Worm (Caenorhabditis elegans) whole organism, L3 larva: Measurements from ENCODE around the gene R09B5.11.

ENCODE experiments used
- R02D3.7 ChIP-seq: fragments of 150-350 bp; optimal IDR thresholded peaks from 2 replicates; lab custom pipeline; 2014; ENCODE audit warnings: missing biosample characterization, missing genetic modification characterization
- ZK546.5 ChIP-seq: sonication (generic microtip); optimal IDR thresholded peaks from 2 replicates; lab custom pipeline; 2017; ENCODE audit warnings: missing biosample characterization, missing genetic modification characterization
- aly-2 ChIP-seq: fragments of 150-350 bp; optimal IDR thresholded peaks from 2 replicates; lab custom pipeline; 2014; ENCODE audit warnings: missing biosample characterization, missing genetic modification characterization
- ama-1 ChIP-seq: fragments of 150-350 bp; optimal IDR thresholded peaks from 2 replicates; lab custom pipeline; 2018
- ceh-16 ChIP-seq: sonication (generic microtip); optimal IDR thresholded peaks from 2 replicates; lab custom pipeline; 2017; ENCODE audit warnings: missing biosample characterization, missing genetic modification characterization
- ceh-28 ChIP-seq: fragments of 150-350 bp; optimal IDR thresholded peaks from 2 replicates; lab custom pipeline; 2014; ENCODE audit warnings: missing biosample characterization, missing genetic modification reagents, missing genetic modification characterization
- ceh-82 ChIP-seq: fragments of 150-350 bp; optimal IDR thresholded peaks from 2 replicates; lab custom pipeline; 2014; ENCODE audit warnings: missing biosample characterization, missing genetic modification characterization
- ceh-9 ChIP-seq: sonication (generic microtip); optimal IDR thresholded peaks from 2 replicates; lab custom pipeline; 2018; ENCODE audit warnings: missing biosample characterization, missing genetic modification characterization
- daf-12 ChIP-seq: fragments of 150-350 bp; optimal IDR thresholded peaks from 2 replicates; lab custom pipeline; 2014; ENCODE audit warnings: missing biosample characterization, missing genetic modification reagents, missing genetic modification characterization
- egl-27 ChIP-seq: sonication (generic microtip); optimal IDR thresholded peaks from 4 replicates; lab custom pipeline; 2017; ENCODE audit warnings: missing biosample characterization, missing genetic modification reagents, missing genetic modification characterization
- elt-2 ChIP-seq: sonication (generic microtip); optimal IDR thresholded peaks from 2 replicates; lab custom pipeline; 2016; ENCODE audit warnings: missing genetic modification reagents, mild to moderate bottlenecking, missing genetic modification characterization, missing compliant biosample characterization
- fkh-2 ChIP-seq: fragments of 150-350 bp; optimal IDR thresholded peaks from 2 replicates; lab custom pipeline; 2014; ENCODE audit warnings: missing biosample characterization, missing genetic modification reagents, missing genetic modification characterization
- hmg-11 ChIP-seq: sonication (generic microtip); optimal IDR thresholded peaks from 2 replicates; lab custom pipeline; 2016; ENCODE audit warnings: missing genetic modification characterization, missing compliant biosample characterization
- lin-39 ChIP-seq: fragments of 150-350 bp; optimal IDR thresholded peaks from 2 replicates; lab custom pipeline; 2018; ENCODE audit warnings: missing biosample characterization, missing genetic modification reagents, missing genetic modification characterization
- lsy-12 ChIP-seq: sonication (generic microtip); optimal IDR thresholded peaks from 2 replicates; lab custom pipeline; 2016; ENCODE audit warnings: mild to moderate bottlenecking, missing genetic modification characterization, missing compliant biosample characterization
- mdl-1 ChIP-seq: fragments of 150-350 bp; optimal IDR thresholded peaks from 2 replicates; lab custom pipeline; 2014; ENCODE audit warnings: missing biosample characterization, missing genetic modification characterization
- mml-1 ChIP-seq: fragments of 150-350 bp; sonication (generic microtip); optimal IDR thresholded peaks from 3 replicates; lab custom pipeline; 2014; ENCODE audit warnings: missing biosample characterization, missing genetic modification characterization
- nfya-1 ChIP-seq: sonication (generic microtip); optimal IDR thresholded peaks from 2 replicates; lab custom pipeline; 2017; ENCODE audit warnings: missing genetic modification characterization, mild to moderate bottlenecking, missing compliant biosample characterization, antibody characterized with exemption, moderate library complexity; ENCODE audit not compliant: insufficient read depth
- nhr-28 ChIP-seq: fragments of 150-350 bp; optimal IDR thresholded peaks from 2 replicates; lab custom pipeline; 2014; ENCODE audit warnings: missing biosample characterization, missing genetic modification characterization
- nhr-43 ChIP-seq: sonication (generic microtip); optimal IDR thresholded peaks from 2 replicates; lab custom pipeline; 2016; ENCODE audit warnings: mild to moderate bottlenecking, missing genetic modification characterization, missing compliant biosample characterization; ENCODE audit not compliant: poor library complexity, severe bottlenecking
- nhr-67 ChIP-seq: fragments of 150-350 bp; optimal IDR thresholded peaks from 2 replicates; lab custom pipeline; 2014; ENCODE audit warnings: missing biosample characterization, missing genetic modification characterization
- nhr-77 ChIP-seq: fragments of 150-350 bp; optimal IDR thresholded peaks from 2 replicates; lab custom pipeline; 2014; ENCODE audit warnings: missing biosample characterization, missing genetic modification characterization
- pha-4 ChIP-seq: fragments of 150-350 bp; optimal IDR thresholded peaks from 2 replicates; lab custom pipeline; 2014; ENCODE audit warnings: missing biosample characterization, missing genetic modification reagents, missing genetic modification characterization
- pqm-1 ChIP-seq: fragments of 150-350 bp; optimal IDR thresholded peaks from 2 replicates; lab custom pipeline; 2017; ENCODE audit warnings: missing biosample characterization, missing genetic modification characterization, inconsistent platforms
- skn-1 ChIP-seq: fragments of 150-350 bp; optimal IDR thresholded peaks from 2 replicates; lab custom pipeline; 2014; ENCODE audit warnings: missing biosample characterization, missing genetic modification characterization
- tbx-2 ChIP-seq: sonication (generic microtip); optimal IDR thresholded peaks from 2 replicates; lab custom pipeline; 2016; ENCODE audit warnings: mild to moderate bottlenecking, missing genetic modification characterization, missing compliant biosample characterization
- unc-39 ChIP-seq: sonication (generic microtip); optimal IDR thresholded peaks from 4 replicates; lab custom pipeline; 2017; ENCODE audit warnings: missing biosample characterization, missing genetic modification characterization
- ztf-11 ChIP-seq: fragments of 150-350 bp; optimal IDR thresholded peaks from 2 replicates; lab custom pipeline; 2014; ENCODE audit warnings: missing biosample characterization, missing genetic modification characterization
- ztf-4 ChIP-seq: fragments of 150-350 bp; optimal IDR thresholded peaks from 2 replicates; lab custom pipeline; 2014; ENCODE audit warnings: missing biosample characterization, missing genetic modification characterization

Gene R09B5.11

ce11 chrV:1414615-1415433 lies 24.2 kb upstream of the R09B5.11 start:
- TF ChIP-seq tbx-2 (tag; lab: Kevin White, UChicago) (no peak), elt-2 (tag; lab: Kevin White, UChicago) (peak; percentile 81), mml-1 (tag; lab: Kevin White, UChicago) (no peak), pqm-1 (tag; lab: Kevin White, UChicago) (peak; percentile 42), ceh-9 (tag; lab: Kevin White, UChicago) (no peak), egl-27 (tag; lab: Kevin White, UChicago) (no peak), mdl-1 (tag; lab: Kevin White, UChicago) (no peak)

- TF ChIP-seq hmg-11 (tag; lab: Kevin White, UChicago) (no peak), lsy-12 (tag; lab: Kevin White, UChicago) (no peak), nhr-28 (no peak), ceh-28 (tag; lab: Kevin White, UChicago) (no peak)
Measured at ce11 chrV:1416154-1416553, 22.9 kb upstream of the R09B5.11 start.

ce11 chrV:1422269-1422668 lies 16.7 kb upstream of the R09B5.11 start:
- TF ChIP-seq nfya-1 (no peak), elt-2 (tag; lab: Kevin White, UChicago) (no peak), pha-4 (no peak), ama-1 (lab: Kevin White, UChicago) (no peak)

- no peak for TF ChIP-seq mml-1 (tag; lab: Kevin White, UChicago)
- no peak for TF ChIP-seq nhr-77 (tag; lab: Kevin White, UChicago)
- no peak for TF ChIP-seq ztf-4
- no peak for TF ChIP-seq skn-1 (tag; lab: Kevin White, UChicago)
- TF ChIP-seq ceh-28 (tag; lab: Kevin White, UChicago): no peak
- TF ChIP-seq unc-39 (tag; lab: Kevin White, UChicago): no peak
- no peak for TF ChIP-seq fkh-2 (tag; lab: Kevin White, UChicago)
- no peak for TF ChIP-seq ama-1 (lab: Kevin White, UChicago)
- no peak for TF ChIP-seq lin-39 (tag; lab: Kevin White, UChicago)
- TF ChIP-seq aly-2 (tag; lab: Kevin White, UChicago): no peak
- TF ChIP-seq ceh-9 (tag; lab: Kevin White, UChicago): no peak
- TF ChIP-seq elt-2 (tag; lab: Kevin White, UChicago): no peak
- TF ChIP-seq ZK546.5: no peak
- TF ChIP-seq pqm-1 (tag; lab: Kevin White, UChicago): no peak
- TF ChIP-seq nfya-1: no peak
Measured at ce11 chrV:1423338-1423737, 15.7 kb upstream of the R09B5.11 start.

- TF ChIP-seq R02D3.7 (tag; lab: Kevin White, UChicago) (no peak), ceh-82 (tag; lab: Kevin White, UChicago) (no peak), nhr-28 (no peak)
Measured at ce11 chrV:1425595-1425994, 13.4 kb upstream of the R09B5.11 start, which contains the start of gene R12A1.3. TSS of gene R12A1.3 (minus strand) at chrV:1425794.

ce11 chrV:1431702-1432187 lies 7.3 kb upstream of the R09B5.11 start, which contains the start of gene ges-1:
TSS of gene ges-1 (minus strand) at chrV:1432137.
- no peak for TF ChIP-seq nhr-43

- TF ChIP-seq elt-2 (tag; lab: Kevin White, UChicago) (peak; percentile 69), skn-1 (tag; lab: Kevin White, UChicago) (no peak), ztf-11 (tag; lab: Kevin White, UChicago) (no peak), daf-12 (tag; lab: Kevin White, UChicago) (no peak), nhr-28 (no peak), nfya-1 (no peak), lsy-12 (tag; lab: Kevin White, UChicago) (no peak), nhr-67 (tag; lab: Kevin White, UChicago) (no peak), lin-39 (tag; lab: Kevin White, UChicago) (no peak), pqm-1 (tag; lab: Kevin White, UChicago) (peak; percentile 30), ceh-9 (tag; lab: Kevin White, UChicago) (no peak), ceh-16 (tag; lab: Kevin White, UChicago) (no peak)
Measured at ce11 chrV:1432500-1433418, 6.2 kb upstream of the R09B5.11 start.
